Worm (Caenorhabditis elegans) whole organism, late embryonic: ENCODE results near the gene rps-13.

Experiments
- elt-2 ChIP-seq: sonication (generic microtip); optimal IDR thresholded peaks from 2 replicates; lab custom pipeline; 2016; ENCODE audit warnings: missing genetic modification reagents, missing genetic modification characterization, missing compliant biosample characterization
- nfya-1 ChIP-seq: sonication (generic microtip); optimal IDR thresholded peaks from 2 replicates; lab custom pipeline; 2017; ENCODE audit warnings: missing genetic modification characterization, mild to moderate bottlenecking, missing compliant biosample characterization, antibody characterized with exemption, moderate library complexity
- odd-2 ChIP-seq: sonication (generic microtip); optimal IDR thresholded peaks from 2 replicates; lab custom pipeline; 2017; ENCODE audit warnings: antibody characterized with exemption, mild to moderate bottlenecking, missing genetic modification characterization, missing compliant biosample characterization
- rnt-1 ChIP-seq: sonication (generic microtip); optimal IDR thresholded peaks from 2 replicates; lab custom pipeline; 2016; ENCODE audit warnings: missing genetic modification characterization, missing compliant biosample characterization
- tbx-2 ChIP-seq: sonication (generic microtip); optimal IDR thresholded peaks from 2 replicates; lab custom pipeline; 2016; ENCODE audit warnings: missing genetic modification characterization, missing compliant biosample characterization

- TF ChIP-seq tbx-2 (tag; lab: Kevin White, UChicago) (no peak), rnt-1 (tag; lab: Kevin White, UChicago) (no peak), elt-2 (tag; lab: Kevin White, UChicago) (no peak), nfya-1 (tag; lab: Kevin White, UChicago) (no peak), odd-2 (tag; lab: Kevin White, UChicago) (no peak)
These were observed 5.7 kb upstream of the rps-13 start, which contains the start of gene C16A3.5 for ce11 chrIII:6380472-6380871.
